Worm (Caenorhabditis elegans): ENCODE data around the gene cah-3.

cah-3 gene

DNA sequence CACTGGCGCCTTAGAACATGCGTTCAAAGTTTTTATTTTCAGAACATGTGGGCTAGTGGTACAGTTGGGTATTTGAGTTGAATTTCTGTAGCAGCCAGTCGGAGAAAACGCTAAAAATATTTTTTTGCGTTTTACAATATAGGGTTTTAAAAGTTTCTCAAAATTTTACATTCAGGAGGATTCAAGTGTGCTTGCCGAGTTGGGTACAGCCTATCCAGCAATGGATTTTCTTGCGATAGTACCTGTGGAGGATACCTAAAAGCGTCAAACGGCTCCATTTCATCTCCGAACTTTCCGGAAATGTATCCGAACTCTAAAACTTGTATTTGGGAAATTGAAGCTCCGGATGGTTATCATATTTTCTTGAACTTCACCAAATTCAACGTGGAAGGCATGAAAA lies 21.1 kb upstream of the cah-3 start:
- TF ChIP-seq lin-15B (tag; optimal IDR thresholded peaks at IDR 0.05), result no peak
- TF ChIP-seq nhr-237 (tag; optimal IDR thresholded peaks at IDR 0.05), result no peak
- TF ChIP-seq snpc-4 (tag; optimal IDR thresholded peaks at IDR 0.05), result no peak
- no peak for TF ChIP-seq unc-62 (GFP tag; optimal IDR thresholded peaks at IDR 0.05)
- no peak for TF ChIP-seq lin-39 (tag; optimal IDR thresholded peaks at IDR 0.05)
- TF ChIP-seq fkh-10 (GFP tag; optimal IDR thresholded peaks at IDR 0.05), result no peak
- no peak for TF ChIP-seq nhr-25 (tag; optimal IDR thresholded peaks at IDR 0.05)
- TF ChIP-seq ZK546.5 (tag; optimal IDR thresholded peaks at IDR 0.05), result no peak
- TF ChIP-seq skn-1 (tag; optimal IDR thresholded peaks at IDR 0.05), result no peak

DNA sequence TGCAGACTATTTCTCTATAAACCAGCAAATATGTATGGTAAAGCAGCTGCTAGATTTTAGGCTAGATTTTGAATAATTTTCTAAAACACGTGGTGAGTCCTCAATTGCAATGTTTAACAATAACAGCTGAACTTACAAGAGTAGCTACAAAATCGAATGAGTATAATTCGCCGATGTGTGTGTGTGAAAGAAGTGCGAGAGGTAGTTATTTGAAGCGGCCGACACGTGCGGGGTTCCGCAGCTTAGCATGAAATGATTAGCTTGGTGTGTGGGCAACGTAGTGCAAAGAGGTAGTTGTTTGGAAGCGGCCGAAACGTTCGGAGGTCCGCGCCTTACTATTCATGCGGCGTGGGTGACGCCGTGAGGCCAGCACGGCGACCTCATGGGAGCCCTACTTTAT lies 18.4 kb upstream of the cah-3 start:
- TF ChIP-seq lin-15B (tag; optimal IDR thresholded peaks at IDR 0.05), result no peak
- TF ChIP-seq ZK546.5 (tag; optimal IDR thresholded peaks at IDR 0.05), result no peak
- no peak for TF ChIP-seq lsy-12 (tag; optimal IDR thresholded peaks at IDR 0.05)
- no peak for TF ChIP-seq fkh-2 (tag; optimal IDR thresholded peaks at IDR 0.05)
- TF ChIP-seq R02D3.7 (tag; optimal IDR thresholded peaks at IDR 0.05), result no peak
- TF ChIP-seq ama-1 (optimal IDR thresholded peaks at IDR 0.05), result no peak
- TF ChIP-seq elt-1 (tag; optimal IDR thresholded peaks at IDR 0.05), result no peak
- TF ChIP-seq daf-12 (tag; optimal IDR thresholded peaks at IDR 0.05), result no peak
- TF ChIP-seq nhr-25 (tag; optimal IDR thresholded peaks at IDR 0.05), result no peak
- no peak for TF ChIP-seq mdl-1 (tag; optimal IDR thresholded peaks at IDR 0.05)
- no peak for TF ChIP-seq egl-27 (tag; optimal IDR thresholded peaks at IDR 0.05)
- no peak for TF ChIP-seq nhr-43 (tag; optimal IDR thresholded peaks at IDR 0.05; ENCODE audit: poor library complexity, severe bottlenecking)
- TF ChIP-seq ztf-4 (tag; optimal IDR thresholded peaks at IDR 0.05), result no peak

DNA sequence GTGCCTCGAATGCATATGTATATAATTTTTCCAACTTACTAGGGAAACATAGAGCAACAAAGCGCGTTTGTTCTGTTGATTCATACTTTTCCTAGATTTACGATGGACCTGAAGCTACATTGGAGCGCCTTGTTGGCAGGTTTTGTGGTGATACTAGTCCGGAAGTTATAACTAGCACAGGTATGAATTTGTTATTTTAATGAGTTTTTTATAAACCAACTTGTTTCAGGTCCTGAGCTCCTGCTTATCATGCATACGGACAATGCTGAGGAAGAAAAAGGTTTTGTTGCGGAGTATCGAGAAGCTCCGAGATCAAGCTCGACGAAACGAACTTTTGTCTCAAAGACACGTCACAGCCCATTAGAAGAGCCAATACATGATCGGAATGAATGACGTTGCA lies 16.5 kb upstream of the cah-3 start, which contains the start of gene F38E9.1:
TSS of gene F38E9.1 (plus strand) at position 301 of the 400 bp plus-strand sequence.
- TF ChIP-seq nhr-237 (tag; optimal IDR thresholded peaks at IDR 0.05) (no peak), lin-39 (tag; optimal IDR thresholded peaks at IDR 0.05) (no peak), ceh-28 (tag; optimal IDR thresholded peaks at IDR 0.05) (no peak), nhr-23 (tag; optimal IDR thresholded peaks at IDR 0.05) (no peak), elt-2 (tag; optimal IDR thresholded peaks at IDR 0.05) (no peak), skn-1 (tag; optimal IDR thresholded peaks at IDR 0.05) (no peak), tbx-2 (tag; optimal IDR thresholded peaks at IDR 0.05) (no peak), ztf-11 (tag; optimal IDR thresholded peaks at IDR 0.05) (no peak), nhr-43 (tag; optimal IDR thresholded peaks at IDR 0.05; ENCODE audit: poor library complexity, severe bottlenecking) (no peak), ceh-16 (tag; optimal IDR thresholded peaks at IDR 0.05) (no peak), nhr-12 (tag; optimal IDR thresholded peaks at IDR 0.05) (no peak), nfya-1 (tag; optimal IDR thresholded peaks at IDR 0.05; ENCODE audit: insufficient read depth) (no peak), pha-4 (tag; optimal IDR thresholded peaks at IDR 0.05) (no peak), elt-1 (tag; optimal IDR thresholded peaks at IDR 0.05) (no peak), lsy-12 (tag; optimal IDR thresholded peaks at IDR 0.05) (no peak), nhr-77 (tag; optimal IDR thresholded peaks at IDR 0.05) (no peak)

DNA sequence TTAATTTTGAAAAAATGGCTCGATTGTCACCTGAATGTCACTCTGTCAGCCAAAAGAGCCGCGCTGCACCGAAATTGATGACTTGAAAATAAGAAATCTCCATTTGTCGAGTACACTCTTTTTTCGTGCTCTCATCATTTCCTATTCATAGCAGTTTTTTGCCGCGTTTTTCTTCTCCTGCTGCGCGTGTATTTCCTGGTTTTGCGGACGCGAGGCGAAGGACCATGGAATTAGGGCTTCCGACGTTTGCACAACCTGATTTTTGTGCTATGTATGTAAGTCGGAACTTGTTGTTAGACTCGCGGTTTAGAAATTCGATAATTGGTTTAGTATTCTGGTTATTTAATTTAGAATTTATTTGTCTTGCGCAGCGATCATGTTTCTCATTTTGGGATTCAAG lies 7.0 kb upstream of the cah-3 start:
- TF ChIP-seq R02D3.7 (tag; optimal IDR thresholded peaks at IDR 0.05) (no peak), unc-39 (tag; optimal IDR thresholded peaks at IDR 0.05) (no peak), lsy-12 (tag; optimal IDR thresholded peaks at IDR 0.05) (no peak), jun-1 (tag; optimal IDR thresholded peaks at IDR 0.05) (no peak), skn-1 (tag; optimal IDR thresholded peaks at IDR 0.05) (no peak), nhr-237 (tag; optimal IDR thresholded peaks at IDR 0.05) (no peak), sea-2 (GFP tag; optimal IDR thresholded peaks at IDR 0.05) (no peak), unc-62 (GFP tag; optimal IDR thresholded peaks at IDR 0.05) (no peak), ceh-9 (tag; optimal IDR thresholded peaks at IDR 0.05) (no peak), ceh-28 (tag; optimal IDR thresholded peaks at IDR 0.05) (no peak), zag-1 (tag; optimal IDR thresholded peaks at IDR 0.05) (no peak)

ce11 chrX:16481026-16481425 lies 6.3 kb upstream of the cah-3 start:
- TF ChIP-seq pqm-1 (tag; optimal IDR thresholded peaks at IDR 0.05) (no peak), fos-1 (tag; optimal IDR thresholded peaks at IDR 0.05) (no peak), nhr-23 (tag; optimal IDR thresholded peaks at IDR 0.05) (no peak), nhr-67 (tag; optimal IDR thresholded peaks at IDR 0.05) (no peak), lsy-12 (tag; optimal IDR thresholded peaks at IDR 0.05) (no peak), mdl-1 (tag; optimal IDR thresholded peaks at IDR 0.05) (no peak), jun-1 (tag; optimal IDR thresholded peaks at IDR 0.05) (no peak), daf-12 (tag; optimal IDR thresholded peaks at IDR 0.05) (no peak), lin-15B (tag; optimal IDR thresholded peaks at IDR 0.05) (no peak), zag-1 (tag; optimal IDR thresholded peaks at IDR 0.05) (no peak)

Data from whole organism, L3 larva.